Fruit fly (Drosophila melanogaster): ENCODE results near the gene CG6763.

The CG6763 gene

DNA sequence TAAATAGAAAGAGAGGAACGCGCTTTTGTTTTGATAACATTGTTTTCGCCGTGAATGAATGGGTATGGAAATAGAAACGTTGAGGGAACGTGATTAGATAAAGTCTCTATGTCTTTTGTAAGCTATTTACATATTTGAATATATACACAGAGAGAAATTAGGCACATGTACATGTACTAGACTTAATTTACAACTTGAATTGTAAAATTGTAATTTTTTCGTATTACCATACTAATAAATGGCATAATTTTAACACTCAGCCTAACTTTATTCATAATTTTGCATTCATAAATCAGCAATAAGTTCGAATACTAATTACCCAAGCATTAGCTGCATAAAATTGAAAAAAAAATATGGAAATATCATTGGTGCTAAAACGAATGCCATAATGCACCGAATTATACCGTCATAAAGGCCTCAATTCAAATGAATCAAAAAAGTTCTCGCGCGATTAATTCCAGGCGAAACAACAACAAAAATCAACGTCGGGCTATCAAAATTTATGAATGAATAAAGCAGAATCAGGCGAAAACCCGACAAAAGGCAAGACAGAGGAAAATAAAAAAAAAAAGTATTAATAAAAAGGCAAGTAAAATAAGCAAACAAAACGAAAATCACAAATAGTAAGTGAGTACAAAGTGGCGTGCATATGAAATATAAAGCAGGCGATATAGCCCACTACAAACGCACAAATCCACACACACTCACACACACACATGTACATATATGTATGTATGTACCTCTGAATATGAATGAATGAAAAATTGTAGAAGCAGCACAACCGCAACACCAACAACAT lies 48.9 kb downstream of the CG6763 start (continued):
- TF ChIP-seq slbo (GFP tag; IDR thresholded peaks at IDR 0.05): peak; percentile 46
- peak; percentile 46 for TF ChIP-seq Ptx1 (GFP tag; IDR thresholded peaks at IDR 0.05)
- TF ChIP-seq cato (GFP tag; optimal IDR thresholded peaks at IDR 0.05; ENCODE audit: borderline replicate concordance): peak; percentile 11
- TF ChIP-seq Camta (GFP tag; optimal IDR thresholded peaks at IDR 0.05): peak; percentile 45
- TF ChIP-seq CG9727 (GFP tag; optimal IDR thresholded peaks at IDR 0.05): peak; percentile 70
- TF ChIP-seq pfk (GFP tag; optimal IDR thresholded peaks at IDR 0.05): no peak
- TF ChIP-seq disco-r (GFP tag; optimal IDR thresholded peaks at IDR 0.05): no peak
- TF ChIP-seq Dek (tag; optimal IDR thresholded peaks at IDR 0.05): peak; percentile 26
- TF ChIP-seq Ada2b (GFP tag; IDR thresholded peaks at IDR 0.05): no peak
- TF ChIP-seq prd (optimal IDR thresholded peaks at IDR 0.05): no peak
- TF ChIP-seq prd (GFP tag; IDR thresholded peaks at IDR 0.05): peak; percentile 14; the same call in 1 of the 3 replicates
- TF ChIP-seq CG8089 (GFP tag; optimal IDR thresholded peaks at IDR 0.05): no peak
- 0 out of 3 replicates have a peak, but pooled peaks have one; percentile 28 for TF ChIP-seq CG34422 (GFP tag; IDR thresholded peaks at IDR 0.05)
- TF ChIP-seq C15 (GFP tag; IDR thresholded peaks at IDR 0.05): 0 out of 3 replicates have a peak, but pooled peaks have one; percentile 27
- TF ChIP-seq emc (GFP tag; optimal IDR thresholded peaks at IDR 0.05): peak; percentile 14
- TF ChIP-seq CG12155 (GFP tag; optimal IDR thresholded peaks at IDR 0.05): peak; percentile 5
- TF ChIP-seq odd (GFP tag; optimal IDR thresholded peaks at IDR 0.05): peak; percentile 27
- TF ChIP-seq Rfx (GFP tag; IDR thresholded peaks at IDR 0.05): peak; percentile 36
- no peak for TF ChIP-seq sisA (GFP tag; IDR thresholded peaks at IDR 0.05)
- TF ChIP-seq CG15269 (tag; optimal IDR thresholded peaks at IDR 0.05): peak; percentile 39
- no peak for TF ChIP-seq usp (GFP tag; optimal IDR thresholded peaks at IDR 0.05)
- peak; percentile 19 for TF ChIP-seq sima (GFP tag; optimal IDR thresholded peaks at IDR 0.05)
- TF ChIP-seq Atf6 (GFP tag; IDR thresholded peaks at IDR 0.05): peak; percentile 59
- TF ChIP-seq CG16813 (GFP tag; IDR thresholded peaks at IDR 0.05; ENCODE audit: partially characterized antibody): no peak
- TF ChIP-seq Dll (GFP tag; IDR thresholded peaks at IDR 0.05; ENCODE audit: partially characterized antibody): no peak
- peak; percentile 50 for TF ChIP-seq nerfin-1 (tag; optimal IDR thresholded peaks at IDR 0.05)
- TF ChIP-seq phol (tag; optimal IDR thresholded peaks at IDR 0.05): peak; percentile 76
- peak; percentile 20 for TF ChIP-seq CG10654 (GFP tag; optimal IDR thresholded peaks at IDR 0.05)
- no peak for TF ChIP-seq kni (GFP tag; optimal IDR thresholded peaks at IDR 0.05)
- no peak for TF ChIP-seq hkb (optimal IDR thresholded peaks at IDR 0.05)
- peak; percentile 27; the same call in 1 of the 2 replicates for TF ChIP-seq hkb (GFP tag; IDR thresholded peaks at IDR 0.05)
- peak; percentile 25 for TF ChIP-seq ind (GFP tag; optimal IDR thresholded peaks at IDR 0.05)
- TF ChIP-seq CG32532 (GFP tag; IDR thresholded peaks at IDR 0.05): peak; percentile 22; the same call in 1 of the 2 replicates
- peak; percentile 43 for TF ChIP-seq CG8388 (GFP tag; optimal IDR thresholded peaks at IDR 0.05)
- TF ChIP-seq tin (GFP tag; optimal IDR thresholded peaks at IDR 0.05): peak; percentile 29
- TF ChIP-seq zfh2 (GFP tag; optimal IDR thresholded peaks at IDR 0.05): no peak
- no peak for TF ChIP-seq CG30020 (tag; optimal IDR thresholded peaks at IDR 0.05)
- peak; percentile 57 for TF ChIP-seq CG8924 (tag; optimal IDR thresholded peaks at IDR 0.05)
- no peak for TF ChIP-seq CG32772 (GFP tag; IDR thresholded peaks at IDR 0.05)

dm6 chr3R:23333334-23334035 lies 49.7 kb downstream of the CG6763 start:
- peak; percentile 21 to 25 for TF ChIP-seq Pdp1 (GFP tag; optimal IDR thresholded peaks at IDR 0.05)
- TF ChIP-seq CG9437 (GFP tag; optimal IDR thresholded peaks at IDR 0.05): peak; percentile 39
- peak; percentile 65 for TF ChIP-seq Oli (tag; optimal IDR thresholded peaks at IDR 0.05)
- peak; percentile 20 for TF ChIP-seq kni (GFP tag; optimal IDR thresholded peaks at IDR 0.05)
- no peak for TF ChIP-seq lbe (GFP tag; optimal IDR thresholded peaks at IDR 0.05)
- no peak for TF ChIP-seq dimm (GFP tag; IDR thresholded peaks at IDR 0.05)
- no peak for TF ChIP-seq vfl (GFP tag; optimal IDR thresholded peaks at IDR 0.05)
- TF ChIP-seq CG10431 (GFP tag; optimal IDR thresholded peaks at IDR 0.05): no peak
- TF ChIP-seq CG12659 (GFP tag; optimal IDR thresholded peaks at IDR 0.05): peak; percentile 16
- TF ChIP-seq Hsf (GFP tag; optimal IDR thresholded peaks at IDR 0.05): peak; percentile 38
- no peak for TF ChIP-seq CG2129 (GFP tag; IDR thresholded peaks at IDR 0.05; ENCODE audit: partially characterized antibody)
- TF ChIP-seq lab (GFP tag; optimal IDR thresholded peaks at IDR 0.05): peak; percentile 47

Data from whole organism, embryonic.